Worm (Caenorhabditis elegans) whole organism, midembryonic: ENCODE data around the gene znf-622.
A peak's percentile ranks its signal among the peaks of the same experiment; 100 is the strongest.

Experiments used
- T22C8.4 ChIP-seq: fragments of 200-800 bp; sonication (Bioruptor generic); IDR thresholded peaks from 2 replicates; pipeline ENCODE4 v1.3.6; 2022; ENCODE audit warnings: missing genetic modification characterization, missing compliant biosample characterization
- cog-1 ChIP-seq: sonication (generic microtip); optimal IDR thresholded peaks from 2 replicates; lab custom pipeline; 2016; ENCODE audit warnings: missing genetic modification characterization, missing compliant biosample characterization
- flt-1 ChIP-seq: fragments of 200-800 bp; sonication (Bioruptor generic); IDR thresholded peaks from 2 replicates; pipeline ENCODE4 v1.3.6; 2022; ENCODE audit warnings: missing genetic modification characterization, missing compliant biosample characterization
- klf-2 ChIP-seq: fragments of 200-800 bp; sonication (Bioruptor generic); conservative IDR thresholded peaks from 2 replicates; pipeline ENCODE4 v1.3.6; 2022; ENCODE audit warnings: missing genetic modification reagents, missing genetic modification characterization, missing compliant biosample characterization
- med-1 ChIP-seq: sonication (generic microtip); optimal IDR thresholded peaks from 2 replicates; lab custom pipeline; 2017; ENCODE audit warnings: missing genetic modification characterization, mild to moderate bottlenecking, missing compliant biosample characterization, antibody characterized with exemption, missing genetic modification reagents; ENCODE audit not compliant: insufficient read depth
- ref-1 ChIP-seq: fragments of 200-800 bp; sonication (Bioruptor generic); conservative IDR thresholded peaks from 2 replicates; pipeline ENCODE4 v1.3.6; 2022; ENCODE audit warnings: missing genetic modification reagents, missing genetic modification characterization, missing compliant biosample characterization
- tab-1 ChIP-seq: fragments of 200-800 bp; sonication (Bioruptor generic); IDR thresholded peaks from 2 replicates; pipeline ENCODE4 v1.3.6; 2022; ENCODE audit warnings: missing genetic modification characterization, missing compliant biosample characterization
- ztf-23 ChIP-seq: fragments of 200-800 bp; sonication (Bioruptor generic); IDR thresholded peaks from 2 replicates; pipeline ENCODE4 v1.3.6; 2022; ENCODE audit warnings: missing genetic modification reagents, missing genetic modification characterization, missing compliant biosample characterization
- ztf-29 ChIP-seq: fragments of 200-800 bp; sonication (Bioruptor generic); IDR thresholded peaks from 2 replicates; pipeline ENCODE4 v1.3.6; 2022; ENCODE audit warnings: missing genetic modification reagents, missing genetic modification characterization, missing compliant biosample characterization

znf-622 gene

ce11 chrIII:6421473-6421872 lies 40.0 kb downstream of the znf-622 start:
- TF ChIP-seq ztf-23 (GFP tag; lab: Robert Waterston, UW) = no peak
- TF ChIP-seq cog-1 (tag; lab: Kevin White, UChicago) = no peak
- TF ChIP-seq tab-1 (GFP tag; lab: Robert Waterston, UW) = no peak
- no peak for TF ChIP-seq med-1 (GFP tag; lab: Kevin White, UChicago)

DNA sequence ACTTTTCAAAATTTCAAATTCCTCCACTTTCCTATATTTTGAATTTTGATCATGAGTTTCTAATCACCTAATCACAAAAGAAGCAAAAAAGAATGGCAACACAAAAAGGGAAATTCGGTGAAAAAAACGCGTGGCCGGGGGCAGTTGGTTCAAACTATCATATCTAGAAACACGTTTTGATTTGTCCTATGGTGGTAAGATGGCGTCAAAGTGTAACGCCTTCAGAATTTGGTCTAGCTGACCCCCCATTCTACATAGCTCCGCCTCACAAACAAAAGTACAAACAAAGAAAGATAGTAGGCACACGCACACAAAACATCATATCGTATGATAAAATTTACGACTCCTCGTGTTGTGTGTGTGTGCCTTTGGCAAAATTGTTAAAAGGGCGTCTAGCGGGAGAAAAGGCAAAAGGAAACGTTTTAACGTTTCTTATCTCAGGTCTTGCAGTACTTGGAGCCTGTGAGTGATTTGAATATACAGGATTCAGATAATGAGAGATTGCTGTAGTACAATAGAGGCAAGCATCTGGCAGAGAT lies 40.6 kb downstream of the znf-622 start:
- TF ChIP-seq ref-1 (GFP tag; lab: Robert Waterston, UW) (no peak), cog-1 (tag; lab: Kevin White, UChicago) (no peak)

DNA sequence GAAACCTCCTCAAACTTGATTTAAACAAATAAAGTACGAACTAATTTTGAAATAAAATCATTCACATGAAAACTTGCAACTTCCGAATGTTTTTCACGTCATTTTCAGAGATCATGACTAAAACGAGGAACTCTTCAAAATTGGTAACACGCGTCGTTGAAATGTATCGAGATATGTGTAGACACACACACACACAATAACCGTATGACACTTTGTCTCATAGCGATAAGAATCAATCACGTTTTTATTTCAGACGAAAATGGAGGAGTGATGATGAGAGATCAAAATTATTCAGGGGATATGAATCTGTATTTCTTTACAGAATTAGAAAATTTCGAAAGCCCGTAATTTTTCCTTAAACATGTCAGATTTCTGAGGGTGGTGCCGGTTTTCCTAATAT lies 41.3 kb downstream of the znf-622 start:
- TF ChIP-seq klf-2 (GFP tag; lab: Robert Waterston, UW) = no peak
- TF ChIP-seq T22C8.4 (GFP tag; lab: Robert Waterston, UW) = no peak
- no peak for TF ChIP-seq ztf-29 (GFP tag; lab: Robert Waterston, UW)
- TF ChIP-seq tab-1 (GFP tag; lab: Robert Waterston, UW) = no peak
- no peak for TF ChIP-seq ztf-23 (GFP tag; lab: Robert Waterston, UW)
- TF ChIP-seq flt-1 (GFP tag; lab: Robert Waterston, UW) = no peak
- TF ChIP-seq cog-1 (tag; lab: Kevin White, UChicago) = no peak
- no peak for TF ChIP-seq ref-1 (GFP tag; lab: Robert Waterston, UW)
- TF ChIP-seq med-1 (GFP tag; lab: Kevin White, UChicago) = no peak

DNA sequence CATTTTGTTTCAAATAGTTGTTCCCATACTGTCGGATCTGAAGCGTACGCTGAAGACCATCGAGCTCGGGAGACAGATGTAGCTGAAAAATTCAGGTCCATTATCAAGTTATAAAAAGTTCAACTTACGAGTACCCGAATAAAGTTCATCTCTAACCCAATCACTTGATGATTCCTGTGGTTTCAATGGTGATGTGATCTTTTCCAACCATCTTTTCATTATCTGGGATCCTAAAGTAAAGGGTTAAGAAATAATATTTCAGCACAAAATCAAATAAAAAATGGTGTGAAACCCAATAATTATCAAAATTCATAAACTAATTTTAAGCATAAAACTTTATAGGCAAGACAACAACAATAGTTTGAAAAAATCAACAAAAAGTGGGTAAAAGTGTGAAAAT lies 45.8 kb downstream of the znf-622 start, which contains the start of gene C05D11.8:
Gene C05D11.8, minus strand, starts transcription at position 101 of the 400 bp plus-strand sequence.
- TF ChIP-seq T22C8.4 (GFP tag; lab: Robert Waterston, UW) (no peak), ztf-29 (GFP tag; lab: Robert Waterston, UW) (no peak), klf-2 (GFP tag; lab: Robert Waterston, UW) (no peak), ztf-23 (GFP tag; lab: Robert Waterston, UW) (no peak), med-1 (GFP tag; lab: Kevin White, UChicago) (no peak), ref-1 (GFP tag; lab: Robert Waterston, UW) (no peak), tab-1 (GFP tag; lab: Robert Waterston, UW) (no peak), cog-1 (tag; lab: Kevin White, UChicago) (no peak), flt-1 (GFP tag; lab: Robert Waterston, UW) (no peak)

ce11 chrIII:6430834-6431233 lies 49.4 kb downstream of the znf-622 start, which contains the start of gene popl-1:
popl-1 (minus strand) TSS chrIII:6430934.
- no peak for TF ChIP-seq ref-1 (GFP tag; lab: Robert Waterston, UW)
- no peak for TF ChIP-seq ztf-23 (GFP tag; lab: Robert Waterston, UW)
- no peak for TF ChIP-seq flt-1 (GFP tag; lab: Robert Waterston, UW)
- no peak for TF ChIP-seq tab-1 (GFP tag; lab: Robert Waterston, UW)
- no peak for TF ChIP-seq med-1 (GFP tag; lab: Kevin White, UChicago)
- TF ChIP-seq klf-2 (GFP tag; lab: Robert Waterston, UW) = no peak
- TF ChIP-seq ztf-29 (GFP tag; lab: Robert Waterston, UW) = no peak
- no peak for TF ChIP-seq T22C8.4 (GFP tag; lab: Robert Waterston, UW)
- no peak for TF ChIP-seq cog-1 (tag; lab: Kevin White, UChicago)

DNA sequence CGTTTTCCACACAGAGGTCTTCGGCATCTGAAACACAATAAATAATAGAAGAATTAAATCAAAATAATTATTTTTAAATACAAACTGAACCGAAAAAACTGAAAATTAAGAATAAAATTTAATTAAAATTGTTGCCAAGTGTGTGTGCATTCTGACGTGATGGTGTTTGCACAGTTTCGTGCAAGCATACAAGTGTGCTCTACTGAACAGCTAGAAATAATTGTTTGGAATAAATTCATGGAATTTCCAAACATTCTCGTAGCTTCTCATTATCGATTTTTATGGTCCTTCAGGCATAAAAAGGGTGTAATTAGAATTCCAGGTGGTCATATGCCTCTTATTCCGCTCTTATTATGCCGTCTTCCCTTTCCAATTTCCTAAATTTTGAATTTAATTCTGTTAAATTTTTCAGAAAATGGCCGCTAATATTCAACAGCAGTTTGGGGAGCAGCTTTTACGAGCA lies 50.4 kb downstream of the znf-622 start, which contains the start of the genes mrps-17 and txdc-9:
Gene mrps-17, minus strand, starts transcription at position 33 of the 463 bp plus-strand sequence.
Gene txdc-9, plus strand, starts transcription at position 413 of the 463 bp plus-strand sequence.
- TF ChIP-seq T22C8.4 (GFP tag; lab: Robert Waterston, UW) (no peak), klf-2 (GFP tag; lab: Robert Waterston, UW) (no peak), flt-1 (GFP tag; lab: Robert Waterston, UW) (peak; percentile 68; the same call in 1 of the 2 replicates), ztf-23 (GFP tag; lab: Robert Waterston, UW) (no peak)
